Worm (Caenorhabditis elegans) whole organism, L4 larva: ENCODE measurements around the gene H35N09.1.

Experiments used
- D1046.2 ChIP-seq: fragments of 200-800 bp; sonication (Bioruptor generic); IDR thresholded peaks from 2 replicates; pipeline ENCODE4 v1.3.6; 2022; ENCODE audit warnings: missing genetic modification characterization, missing compliant biosample characterization
- F10B5.3 ChIP-seq: sonication (generic microtip); optimal IDR thresholded peaks from 2 replicates; lab custom pipeline; 2016; ENCODE audit warnings: mild to moderate bottlenecking, missing genetic modification characterization, missing compliant biosample characterization
- F26F4.8 ChIP-seq: fragments of 200-800 bp; sonication (Bioruptor generic); conservative IDR thresholded peaks from 2 replicates; pipeline ENCODE4 v1.3.6; 2022; ENCODE audit warnings: missing genetic modification characterization, missing compliant biosample characterization
- F37D6.2 ChIP-seq: sonication (generic microtip); optimal IDR thresholded peaks from 2 replicates; lab custom pipeline; 2016; ENCODE audit warnings: mild to moderate bottlenecking, missing genetic modification characterization, missing compliant biosample characterization
- F49E8.2 ChIP-seq: sonication (generic microtip); optimal IDR thresholded peaks from 2 replicates; lab custom pipeline; 2016; ENCODE audit warnings: missing compliant biosample characterization, mild to moderate bottlenecking, missing genetic modification characterization, borderline replicate concordance
- T20F7.1 ChIP-seq: fragments of 200-800 bp; sonication (Bioruptor generic); optimal IDR thresholded peaks from 2 replicates; lab custom pipeline; 2018; ENCODE audit warnings: mild to moderate bottlenecking, missing genetic modification characterization, missing compliant biosample characterization
- Y5F2A.4 ChIP-seq: fragments of 200-800 bp; sonication (Bioruptor generic); optimal IDR thresholded peaks from 2 replicates; lab custom pipeline; 2018; ENCODE audit warnings: mild to moderate bottlenecking, missing genetic modification characterization, missing compliant biosample characterization
- ZK337.2 ChIP-seq: fragments of 200-800 bp; sonication (Bioruptor generic); IDR thresholded peaks from 2 replicates; pipeline ENCODE4 v1.3.6; 2022; ENCODE audit warnings: missing genetic modification reagents, missing genetic modification characterization, missing compliant biosample characterization
- ZK546.5 ChIP-seq, 2 experiments: sonication (generic microtip); optimal IDR thresholded peaks; 2 replicates each; lab custom pipeline; 2017; ENCODE audit warnings: missing biosample characterization in 2 of 2, missing genetic modification characterization in 2 of 2
- aly-2 ChIP-seq: sonication (generic microtip); optimal IDR thresholded peaks from 2 replicates; lab custom pipeline; 2018; ENCODE audit warnings: missing biosample characterization, missing genetic modification characterization
- arid-1 ChIP-seq: fragments of 200-800 bp; sonication (Bioruptor generic); conservative IDR thresholded peaks from 2 replicates; pipeline ENCODE4 v1.3.6; 2022; ENCODE audit warnings: missing genetic modification reagents, missing genetic modification characterization, missing compliant biosample characterization
- attf-4 ChIP-seq: sonication (generic microtip); optimal IDR thresholded peaks from 3 replicates; lab custom pipeline; 2017; ENCODE audit warnings: missing biosample characterization, missing genetic modification characterization
- ceh-20 ChIP-seq: fragments of 200-800 bp; sonication (Bioruptor generic); IDR thresholded peaks from 2 replicates; pipeline ENCODE4 v1.3.6; 2022; ENCODE audit warnings: missing genetic modification reagents, missing genetic modification characterization, missing compliant biosample characterization
- ceh-44 ChIP-seq: fragments of 200-800 bp; sonication (Bioruptor generic); IDR thresholded peaks from 2 replicates; pipeline ENCODE4 v1.3.6; 2022; ENCODE audit warnings: missing genetic modification reagents, missing genetic modification characterization, missing compliant biosample characterization
- ces-1 ChIP-seq: fragments of 150-350 bp; sonication (generic microtip); optimal IDR thresholded peaks from 4 replicates; lab custom pipeline; 2014; ENCODE audit warnings: missing biosample characterization, missing genetic modification reagents, missing genetic modification characterization
- cey-2 ChIP-seq: sonication (generic microtip); optimal IDR thresholded peaks from 3 replicates; lab custom pipeline; 2017; ENCODE audit warnings: missing genetic modification characterization, mild to moderate bottlenecking, missing compliant biosample characterization, antibody characterized with exemption, borderline replicate concordance; ENCODE audit not compliant: insufficient read depth
- ctbp-1 ChIP-seq: fragments of 200-800 bp; sonication (Bioruptor generic); IDR thresholded peaks from 2 replicates; pipeline ENCODE4 v1.3.6; 2022; ENCODE audit warnings: missing genetic modification reagents, missing genetic modification characterization, missing compliant biosample characterization
- daf-12 ChIP-seq: fragments of 150-350 bp; optimal IDR thresholded peaks from 2 replicates; lab custom pipeline; 2014; ENCODE audit warnings: missing biosample characterization, missing genetic modification reagents, missing genetic modification characterization
- daf-16 ChIP-seq, 3 experiments: sonication (generic microtip); optimal IDR thresholded peaks; 2 replicates each; lab custom pipeline; 2016 to 2017; ENCODE audit warnings: missing genetic modification characterization in 3 of 3, missing genetic modification reagents in 3 of 3, mild to moderate bottlenecking in 2 of 3, missing compliant biosample characterization in 2 of 3, missing biosample characterization in 1 of 3, moderate library complexity in 1 of 3
- daf-8 ChIP-seq: fragments of 200-800 bp; sonication (Bioruptor generic); IDR thresholded peaks from 2 replicates; pipeline ENCODE4 v1.3.6; 2022; ENCODE audit warnings: missing genetic modification characterization, missing compliant biosample characterization
- dmd-6 ChIP-seq: fragments of 200-800 bp; sonication (Bioruptor generic); IDR thresholded peaks from 2 replicates; pipeline ENCODE4 v1.3.6; 2022; ENCODE audit warnings: missing genetic modification reagents, missing genetic modification characterization, missing compliant biosample characterization
- dmd-8 ChIP-seq: fragments of 200-800 bp; sonication (Bioruptor generic); IDR thresholded peaks from 2 replicates; pipeline ENCODE4 v1.3.6; 2022; ENCODE audit warnings: missing genetic modification characterization, missing compliant biosample characterization
- dve-1 ChIP-seq: sonication (generic microtip); optimal IDR thresholded peaks from 2 replicates; lab custom pipeline; 2017; ENCODE audit warnings: antibody characterized with exemption, mild to moderate bottlenecking, missing genetic modification characterization, missing compliant biosample characterization; ENCODE audit not compliant: insufficient read depth
- egl-27 ChIP-seq: sonication (generic microtip); optimal IDR thresholded peaks from 3 replicates; lab custom pipeline; 2017; ENCODE audit warnings: missing biosample characterization, missing genetic modification reagents, missing genetic modification characterization
- fos-1 ChIP-seq: fragments of 150-350 bp; optimal IDR thresholded peaks from 2 replicates; lab custom pipeline; 2014; ENCODE audit warnings: missing biosample characterization, missing genetic modification characterization
- hif-1 ChIP-seq, 2 experiments: sonication (generic microtip); optimal IDR thresholded peaks; 2 replicates each; lab custom pipeline; 2016 to 2017; ENCODE audit warnings: missing compliant biosample characterization in 2 of 2, missing genetic modification characterization in 2 of 2, missing genetic modification reagents in 2 of 2, missing genotype in 2 of 2, mild to moderate bottlenecking in 1 of 2
- lin-1 ChIP-seq: fragments of 200-800 bp; sonication (Bioruptor generic); IDR thresholded peaks from 2 replicates; pipeline ENCODE4 v1.3.6; 2022; ENCODE audit warnings: missing genetic modification reagents, missing genetic modification characterization, missing compliant biosample characterization
- lin-13 ChIP-seq: fragments of 150-350 bp; optimal IDR thresholded peaks from 2 replicates; lab custom pipeline; 2014; ENCODE audit warnings: missing biosample characterization, missing genetic modification reagents, missing genetic modification characterization
- lin-15B ChIP-seq: fragments of 150-350 bp; sonication (generic microtip); optimal IDR thresholded peaks from 3 replicates; lab custom pipeline; 2014; ENCODE audit warnings: missing biosample characterization, missing genetic modification characterization
- lin-38 ChIP-seq: fragments of 200-800 bp; sonication (Bioruptor generic); IDR thresholded peaks from 2 replicates; pipeline ENCODE4 v1.3.6; 2022; ENCODE audit warnings: missing genetic modification reagents, missing genetic modification characterization, missing compliant biosample characterization
- lin-39 ChIP-seq: fragments of 150-350 bp; optimal IDR thresholded peaks from 2 replicates; lab custom pipeline; 2014; ENCODE audit warnings: missing biosample characterization, missing genetic modification reagents, missing genetic modification characterization
- madf-5 ChIP-seq, 2 experiments: fragments of 200-800 bp; sonication (Bioruptor generic); IDR thresholded peaks; 2 replicates each; pipeline ENCODE4 v1.3.6; 2022; ENCODE audit warnings: missing compliant biosample characterization in 2 of 2, missing genetic modification characterization in 2 of 2
- mep-1 ChIP-seq: fragments of 150-350 bp; sonication (generic microtip); optimal IDR thresholded peaks from 3 replicates; lab custom pipeline; 2014; ENCODE audit warnings: missing biosample characterization, missing genetic modification characterization
- mes-2 ChIP-seq: sonication (generic microtip); optimal IDR thresholded peaks from 2 replicates; lab custom pipeline; 2016; ENCODE audit warnings: missing genotype, mild to moderate bottlenecking, missing genetic modification characterization, missing compliant biosample characterization; ENCODE audit not compliant: poor library complexity, severe bottlenecking
- nhr-102 ChIP-seq: sonication (generic microtip); optimal IDR thresholded peaks from 2 replicates; lab custom pipeline; 2016; ENCODE audit warnings: mild to moderate bottlenecking, missing genetic modification characterization, moderate library complexity, missing compliant biosample characterization
- nhr-111 ChIP-seq: fragments of 200-800 bp; sonication (Bioruptor generic); optimal IDR thresholded peaks from 2 replicates; lab custom pipeline; 2018; ENCODE audit warnings: mild to moderate bottlenecking, missing genetic modification characterization, missing compliant biosample characterization
- nhr-25 ChIP-seq: sonication (generic microtip); optimal IDR thresholded peaks from 2 replicates; lab custom pipeline; 2017; ENCODE audit warnings: missing genetic modification characterization, mild to moderate bottlenecking, missing compliant biosample characterization, antibody characterized with exemption, moderate library complexity, borderline replicate concordance; ENCODE audit not compliant: insufficient read depth
- nhr-28 ChIP-seq: fragments of 150-350 bp; optimal IDR thresholded peaks from 2 replicates; lab custom pipeline; 2014; ENCODE audit warnings: missing biosample characterization, missing genetic modification characterization
- nhr-41 ChIP-seq: fragments of 200-800 bp; sonication (Bioruptor generic); IDR thresholded peaks from 2 replicates; pipeline ENCODE4 v1.3.6; 2022; ENCODE audit warnings: missing genetic modification reagents, missing genetic modification characterization, missing compliant biosample characterization
- nhr-76 ChIP-seq: fragments of 150-350 bp; optimal IDR thresholded peaks from 2 replicates; lab custom pipeline; 2014; ENCODE audit warnings: missing biosample characterization, missing genetic modification characterization
- pqm-1 ChIP-seq: sonication (generic microtip); optimal IDR thresholded peaks from 2 replicates; lab custom pipeline; 2017; ENCODE audit warnings: missing biosample characterization, missing genetic modification characterization
- sdz-12 ChIP-seq: fragments of 200-800 bp; sonication (Bioruptor generic); optimal IDR thresholded peaks from 2 replicates; lab custom pipeline; 2018; ENCODE audit warnings: mild to moderate bottlenecking, missing genetic modification characterization, missing compliant biosample characterization
- snpc-1.2 ChIP-seq: fragments of 200-800 bp; sonication (Bioruptor generic); IDR thresholded peaks from 2 replicates; pipeline ENCODE4 v1.3.6; 2022; ENCODE audit warnings: missing genetic modification reagents, missing genetic modification characterization, missing compliant biosample characterization
- spr-1 ChIP-seq: sonication (generic microtip); optimal IDR thresholded peaks from 2 replicates; lab custom pipeline; 2016; ENCODE audit warnings: mild to moderate bottlenecking, missing genetic modification characterization, missing compliant biosample characterization
- spr-3 ChIP-seq: fragments of 200-800 bp; sonication (Bioruptor generic); optimal IDR thresholded peaks from 2 replicates; lab custom pipeline; 2018; ENCODE audit warnings: mild to moderate bottlenecking, missing genetic modification characterization, missing compliant biosample characterization
- zag-1 ChIP-seq: fragments of 150-350 bp; optimal IDR thresholded peaks from 2 replicates; lab custom pipeline; 2014; ENCODE audit warnings: missing biosample characterization, missing genetic modification characterization
- zfp-2 ChIP-seq: sonication (generic microtip); optimal IDR thresholded peaks from 2 replicates; lab custom pipeline; 2016; ENCODE audit warnings: mild to moderate bottlenecking, missing genetic modification characterization, missing compliant biosample characterization
- zip-11 ChIP-seq: fragments of 200-800 bp; sonication (Bioruptor generic); IDR thresholded peaks from 2 replicates; pipeline ENCODE4 v1.3.6; 2022; ENCODE audit warnings: missing genetic modification characterization, missing compliant biosample characterization
- zip-2 ChIP-seq: fragments of 150-350 bp; optimal IDR thresholded peaks from 2 replicates; lab custom pipeline; 2014; ENCODE audit warnings: missing biosample characterization, missing genetic modification characterization
- ztf-7 ChIP-seq: fragments of 150-350 bp; optimal IDR thresholded peaks from 2 replicates; lab custom pipeline; 2014; ENCODE audit warnings: missing biosample characterization, missing genetic modification characterization

The H35N09.1 gene

ce11 chrX:8565810-8566416 lies 39.2 kb upstream of the H35N09.1 start:
- TF ChIP-seq dmd-6 (GFP tag; lab: Robert Waterston, UW) (no peak), nhr-111 (GFP tag; lab: Kevin White, UChicago) (no peak), lin-15B (tag; lab: Kevin White, UChicago) (no peak), ceh-44 (GFP tag; lab: Robert Waterston, UW) (no peak), mep-1 (tag; lab: Kevin White, UChicago) (peak; percentile 19), ZK546.5 (tag; optimal IDR thresholded peaks at IDR 0.05; lab: Kevin White, UChicago) (no peak), F26F4.8 (GFP tag; lab: Robert Waterston, UW) (no peak), lin-13 (no peak), lin-1 (GFP tag; lab: Robert Waterston, UW) (no peak), ctbp-1 (no peak), nhr-102 (tag; lab: Kevin White, UChicago) (no peak), lin-39 (tag; lab: Kevin White, UChicago) (no peak), dve-1 (tag; lab: Kevin White, UChicago) (no peak), zip-11 (GFP tag; lab: Robert Waterston, UW) (no peak), cey-2 (tag; lab: Kevin White, UChicago) (no peak), F49E8.2 (tag; lab: Kevin White, UChicago) (no peak), nhr-25 (tag; lab: Kevin White, UChicago) (no peak), ZK337.2 (no peak), F37D6.2 (peak; percentile 25), D1046.2 (GFP tag; lab: Robert Waterston, UW) (no peak), daf-8 (GFP tag; lab: Robert Waterston, UW) (no peak), madf-5 (GFP tag; IDR thresholded peaks at IDR 0.05; lab: Robert Waterston, UW) (no peak), nhr-41 (no peak), zag-1 (tag; lab: Kevin White, UChicago) (no peak), pqm-1 (tag; lab: Kevin White, UChicago) (no peak), attf-4 (tag; lab: Kevin White, UChicago) (no peak), Y5F2A.4 (no peak), egl-27 (tag; lab: Kevin White, UChicago) (no peak), sdz-12 (GFP tag; lab: Kevin White, UChicago) (no peak), zfp-2 (tag; lab: Kevin White, UChicago) (no peak), spr-1 (tag; lab: Kevin White, UChicago) (no peak), daf-16 (GFP tag; optimal IDR thresholded peaks at IDR 0.05; lab: Kevin White, UChicago) (no peak), daf-16 (tag; optimal IDR thresholded peaks at IDR 0.05; lab: Kevin White, UChicago) (peak; percentile 2), ces-1 (GFP tag; lab: Kevin White, UChicago) (no peak), fos-1 (tag; lab: Kevin White, UChicago) (no peak), ceh-20 (GFP tag; lab: Robert Waterston, UW) (no peak), ztf-7 (tag; lab: Kevin White, UChicago) (no peak), spr-3 (GFP tag; lab: Kevin White, UChicago) (no peak), snpc-1.2 (GFP tag; lab: Robert Waterston, UW) (no peak), aly-2 (no peak), arid-1 (no peak), hif-1 (tag; optimal IDR thresholded peaks at IDR 0.05; lab: Kevin White, UChicago) (peak in 1 of 2 experiments; percentile 25), nhr-28 (tag; lab: Kevin White, UChicago) (no peak), lin-38 (GFP tag; lab: Robert Waterston, UW) (no peak), T20F7.1 (GFP tag; lab: Kevin White, UChicago) (no peak), F10B5.3 (no peak), zip-2 (no peak), mes-2 (peak; percentile 23), daf-12 (tag; lab: Kevin White, UChicago) (no peak), nhr-76 (tag; lab: Kevin White, UChicago) (no peak), dmd-8 (GFP tag; lab: Robert Waterston, UW) (no peak)
